Fruit fly (Drosophila melanogaster): ENCODE measurements around the gene CG11523.

The CG11523 gene

dm6 chr3L:22266535-22266934 is at the start of gene CG11523:
CG11523 (minus strand) TSS chr3L:22266679.
- TF ChIP-seq h (optimal IDR thresholded peaks at IDR 0.05) = no peak
- TF ChIP-seq Sin3A (optimal IDR thresholded peaks at IDR 0.05) = no peak
- TF ChIP-seq psq (optimal IDR thresholded peaks at IDR 0.05) = no peak
- TF ChIP-seq insv (optimal IDR thresholded peaks at IDR 0.05) = no peak
- TF ChIP-seq ttk (optimal IDR thresholded peaks at IDR 0.05) = no peak
- TF ChIP-seq Myc (optimal IDR thresholded peaks at IDR 0.05) = no peak

- TF ChIP-seq Myc (optimal IDR thresholded peaks at IDR 0.05) (no peak), ttk (optimal IDR thresholded peaks at IDR 0.05) (no peak), h (optimal IDR thresholded peaks at IDR 0.05) (no peak), insv (optimal IDR thresholded peaks at IDR 0.05) (no peak), Sin3A (optimal IDR thresholded peaks at IDR 0.05) (no peak)
Measured at dm6 chr3L:22287994-22288766, 21.7 kb upstream of the CG11523 start, which contains the start of the genes Hem and IleRS. Hem (minus strand) TSS chr3L:22288195. IleRS (plus strand) TSS chr3L:22288665.

dm6 chr3L:22277186-22277585 is 10.7 kb upstream of the CG11523 start:
- no peak for TF ChIP-seq insv (optimal IDR thresholded peaks at IDR 0.05)
- no peak for TF ChIP-seq psq (optimal IDR thresholded peaks at IDR 0.05)
- TF ChIP-seq Myc (optimal IDR thresholded peaks at IDR 0.05) = no peak
- TF ChIP-seq Sin3A (optimal IDR thresholded peaks at IDR 0.05) = no peak
- TF ChIP-seq h (optimal IDR thresholded peaks at IDR 0.05) = no peak
- TF ChIP-seq ttk (optimal IDR thresholded peaks at IDR 0.05) = no peak

dm6 chr3L:22276614-22277013 is 10.1 kb upstream of the CG11523 start:
- TF ChIP-seq h (optimal IDR thresholded peaks at IDR 0.05) = no peak
- no peak for TF ChIP-seq Myc (optimal IDR thresholded peaks at IDR 0.05)
- TF ChIP-seq insv (optimal IDR thresholded peaks at IDR 0.05) = no peak

dm6 chr3L:22275989-22276388 is 9.5 kb upstream of the CG11523 start:
- TF ChIP-seq Myc (optimal IDR thresholded peaks at IDR 0.05) (no peak), h (optimal IDR thresholded peaks at IDR 0.05) (no peak), Sin3A (optimal IDR thresholded peaks at IDR 0.05) (no peak), ttk (optimal IDR thresholded peaks at IDR 0.05) (no peak), psq (optimal IDR thresholded peaks at IDR 0.05) (no peak), insv (optimal IDR thresholded peaks at IDR 0.05) (no peak)

- TF ChIP-seq ttk (optimal IDR thresholded peaks at IDR 0.05) (no peak), psq (optimal IDR thresholded peaks at IDR 0.05) (no peak), h (optimal IDR thresholded peaks at IDR 0.05) (no peak), Sin3A (optimal IDR thresholded peaks at IDR 0.05) (no peak), Myc (optimal IDR thresholded peaks at IDR 0.05) (no peak), insv (optimal IDR thresholded peaks at IDR 0.05) (no peak)
Measured at dm6 chr3L:22273529-22274301, 7.2 kb upstream of the CG11523 start, which contains the start of gene Srpk79D. Srpk79D (plus strand) TSS chr3L:22273985.

- TF ChIP-seq Myc (optimal IDR thresholded peaks at IDR 0.05) = no peak
- TF ChIP-seq psq (optimal IDR thresholded peaks at IDR 0.05) = no peak
- TF ChIP-seq ttk (optimal IDR thresholded peaks at IDR 0.05) = no peak
- TF ChIP-seq h (optimal IDR thresholded peaks at IDR 0.05) = no peak
- TF ChIP-seq Sin3A (optimal IDR thresholded peaks at IDR 0.05) = no peak
- no peak for TF ChIP-seq insv (optimal IDR thresholded peaks at IDR 0.05)
Measured at dm6 chr3L:22267248-22267957, 924 bp upstream of the CG11523 start, which contains the start of gene Csp. Csp (plus strand) TSS chr3L:22267382.

- TF ChIP-seq Sin3A (optimal IDR thresholded peaks at IDR 0.05) (no peak), h (optimal IDR thresholded peaks at IDR 0.05) (no peak), Myc (optimal IDR thresholded peaks at IDR 0.05) (no peak), insv (optimal IDR thresholded peaks at IDR 0.05) (no peak), ttk (optimal IDR thresholded peaks at IDR 0.05) (no peak), psq (optimal IDR thresholded peaks at IDR 0.05) (no peak)
Measured at dm6 chr3L:22262797-22263423, 3.6 kb downstream of the CG11523 start, which contains the start of the genes Rich and Ddx1. Rich (minus strand) TSS chr3L:22262921. Ddx1 (plus strand) TSS chr3L:22263369.

- TF ChIP-seq Myc (optimal IDR thresholded peaks at IDR 0.05) (no peak), h (optimal IDR thresholded peaks at IDR 0.05) (no peak), ttk (optimal IDR thresholded peaks at IDR 0.05) (no peak), Sin3A (optimal IDR thresholded peaks at IDR 0.05) (no peak), insv (optimal IDR thresholded peaks at IDR 0.05) (no peak), psq (optimal IDR thresholded peaks at IDR 0.05) (no peak)
Measured at dm6 chr3L:22242241-22242640, 24.2 kb downstream of the CG11523 start.

dm6 chr3L:22237658-22238057 is 28.8 kb downstream of the CG11523 start:
- TF ChIP-seq h (optimal IDR thresholded peaks at IDR 0.05) (no peak), psq (optimal IDR thresholded peaks at IDR 0.05) (no peak), Sin3A (optimal IDR thresholded peaks at IDR 0.05) (no peak), insv (optimal IDR thresholded peaks at IDR 0.05) (no peak), Myc (optimal IDR thresholded peaks at IDR 0.05) (no peak), ttk (optimal IDR thresholded peaks at IDR 0.05) (no peak)

- TF ChIP-seq Sin3A (optimal IDR thresholded peaks at IDR 0.05) = no peak
- no peak for TF ChIP-seq h (optimal IDR thresholded peaks at IDR 0.05)
- TF ChIP-seq insv (optimal IDR thresholded peaks at IDR 0.05) = no peak
- no peak for TF ChIP-seq psq (optimal IDR thresholded peaks at IDR 0.05)
- no peak for TF ChIP-seq ttk (optimal IDR thresholded peaks at IDR 0.05)
- no peak for TF ChIP-seq Myc (optimal IDR thresholded peaks at IDR 0.05)
Measured at dm6 chr3L:22223071-22223470, 43.4 kb downstream of the CG11523 start.

Measured in Kc167 (cell line).